Fruit fly (Drosophila melanogaster): ENCODE measurements around the gene sstn.
A peak's percentile ranks its signal among the peaks of the same experiment; 100 is the strongest.

The sstn gene

DNA sequence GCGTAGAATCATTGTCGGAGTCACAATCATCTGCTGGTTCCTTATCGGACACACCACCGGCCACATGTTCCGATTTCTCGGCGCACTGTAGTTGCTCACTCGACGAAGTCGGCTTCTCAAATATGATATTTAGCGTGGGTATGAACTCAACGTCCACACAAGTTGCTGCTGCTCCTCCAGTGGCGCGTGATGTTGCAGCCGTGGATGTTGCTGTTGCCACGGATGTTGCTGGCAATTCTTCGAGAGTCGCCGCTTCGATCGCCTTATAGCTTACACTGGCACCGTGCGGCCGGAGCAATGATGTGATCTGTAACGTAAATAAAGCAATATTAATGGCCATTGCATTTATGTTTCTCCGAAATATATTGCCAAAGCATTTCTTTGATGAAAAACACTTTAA, 10.2 kb downstream of the sstn start:
- 0 out of 3 replicates have a peak, but pooled peaks have one; percentile 25 for TF ChIP-seq CG6175 (GFP tag; IDR thresholded peaks at IDR 0.05)
- peak; percentile 8 for TF ChIP-seq CG5180 (GFP tag; optimal IDR thresholded peaks at IDR 0.05)
- TF ChIP-seq CG2199 (GFP tag; IDR thresholded peaks at IDR 0.05) = peak; percentile 96
- TF ChIP-seq sim (GFP tag; IDR thresholded peaks at IDR 0.05) = no peak
- TF ChIP-seq tx (GFP tag; optimal IDR thresholded peaks at IDR 0.05) = no peak
- TF ChIP-seq sna (GFP tag; IDR thresholded peaks at IDR 0.05; ENCODE audit: partially characterized antibody) = no peak
- TF ChIP-seq CG11504 (tag; optimal IDR thresholded peaks at IDR 0.05) = peak; percentile 97
- no peak for TF ChIP-seq stwl (tag; optimal IDR thresholded peaks at IDR 0.05)
- peak; percentile 1 for TF ChIP-seq Med (GFP tag)
- TF ChIP-seq Myb (GFP tag; optimal IDR thresholded peaks at IDR 0.05) = no peak
- TF ChIP-seq Atf3 (GFP tag; optimal IDR thresholded peaks at IDR 0.05) = no peak
- TF ChIP-seq Oaz (GFP tag; IDR thresholded peaks at IDR 0.05) = no peak
- no peak for TF ChIP-seq CG6765 (GFP tag; optimal IDR thresholded peaks at IDR 0.05)
- TF ChIP-seq z (GFP tag; IDR thresholded peaks at IDR 0.05) = no peak
- no peak for TF ChIP-seq pros (GFP tag; optimal IDR thresholded peaks at IDR 0.05)

- no peak for TF ChIP-seq Side (GFP tag; optimal IDR thresholded peaks at IDR 0.05)
- TF ChIP-seq CG17829 (tag; optimal IDR thresholded peaks at IDR 0.05) = no peak
- no peak for TF ChIP-seq br (optimal IDR thresholded peaks at IDR 0.05)
- no peak for TF ChIP-seq cato (GFP tag; optimal IDR thresholded peaks at IDR 0.05; ENCODE audit: borderline replicate concordance)
- no peak for TF ChIP-seq cg (GFP tag; optimal IDR thresholded peaks at IDR 0.05)
- no peak for TF ChIP-seq Ssrp (tag; optimal IDR thresholded peaks at IDR 0.05)
- peak; percentile 39 for TF ChIP-seq CG3281 (GFP tag; optimal IDR thresholded peaks at IDR 0.05)
- no peak for TF ChIP-seq Nf-YB (GFP tag; optimal IDR thresholded peaks at IDR 0.05)
- peak; percentile 87 for TF ChIP-seq CG3163 (GFP tag; optimal IDR thresholded peaks at IDR 0.05)
- no peak for TF ChIP-seq CG6683 (GFP tag; optimal IDR thresholded peaks at IDR 0.05)
- TF ChIP-seq nerfin-2 (GFP tag; IDR thresholded peaks at IDR 0.05; ENCODE audit: partially characterized antibody) = no peak
- TF ChIP-seq Dip2 (GFP tag; IDR thresholded peaks at IDR 0.05) = no peak
- no peak for TF ChIP-seq klu (GFP tag; IDR thresholded peaks at IDR 0.05)
- TF ChIP-seq Dip3 (GFP tag; optimal IDR thresholded peaks at IDR 0.05) = no peak
- TF ChIP-seq CG4707 (GFP tag; optimal IDR thresholded peaks at IDR 0.05) = no peak
- no peak for TF ChIP-seq D19B (GFP tag; optimal IDR thresholded peaks at IDR 0.05)
- TF ChIP-seq sqz (GFP tag; optimal IDR thresholded peaks at IDR 0.05) = no peak
- no peak; the same call in 2 of the 3 replicates for TF ChIP-seq ci (GFP tag; IDR thresholded peaks at IDR 0.05)
- peak; percentile 24; the same call in 1 of the 2 replicates for TF ChIP-seq CG14014 (GFP tag; IDR thresholded peaks at IDR 0.05)
- peak; percentile 33 for TF ChIP-seq stwl (tag; optimal IDR thresholded peaks at IDR 0.05)
- TF ChIP-seq Mrtf (GFP tag; IDR thresholded peaks at IDR 0.05) = no peak
- TF ChIP-seq CG1529 (GFP tag; optimal IDR thresholded peaks at IDR 0.05) = no peak
- TF ChIP-seq CG10462 (GFP tag; optimal IDR thresholded peaks at IDR 0.05) = no peak
- no peak for TF ChIP-seq Oli (tag; optimal IDR thresholded peaks at IDR 0.05)
- no peak for TF ChIP-seq sens (GFP tag)
- no peak for TF ChIP-seq psq (GFP tag; optimal IDR thresholded peaks at IDR 0.05)
- no peak for TF ChIP-seq CG3995 (GFP tag; optimal IDR thresholded peaks at IDR 0.05)
- no peak for TF ChIP-seq rib (GFP tag; IDR thresholded peaks at IDR 0.05)
- TF ChIP-seq Drgx (GFP tag; IDR thresholded peaks at IDR 0.05) = no peak
- no peak for TF ChIP-seq pros (GFP tag; optimal IDR thresholded peaks at IDR 0.05)
- TF ChIP-seq Adf1 (GFP tag; IDR thresholded peaks at IDR 0.05) = no peak
- no peak for TF ChIP-seq CG11398 (GFP tag; optimal IDR thresholded peaks at IDR 0.05)
- TF ChIP-seq CG5953 (GFP tag; IDR thresholded peaks at IDR 0.05) = no peak
- TF ChIP-seq Ptx1 (GFP tag; IDR thresholded peaks at IDR 0.05) = no peak
- peak in 1 of 2 experiments; percentile 44 for TF ChIP-seq Pdp1 (GFP tag; optimal IDR thresholded peaks at IDR 0.05)
- TF ChIP-seq CG3065 (GFP tag; optimal IDR thresholded peaks at IDR 0.05) = no peak
- no peak for TF ChIP-seq pum (GFP tag; optimal IDR thresholded peaks at IDR 0.05)
- no peak for TF ChIP-seq CG4360 (GFP tag; IDR thresholded peaks at IDR 0.05)
- TF ChIP-seq CG12104 (GFP tag; optimal IDR thresholded peaks at IDR 0.05) = no peak
Measured at dm6 chr3L:15079278-15079677, 15.2 kb downstream of the sstn start.
